Worm (Caenorhabditis elegans) whole organism, early embryonic: Measurements from ENCODE around the gene dmsr-3.
"Not testable (repeated sequence)": the region's sequence is repeated elsewhere in the genome, so short reads cannot be mapped to it uniquely, and the experiment has no call there.

Experiments
- B0310.2 ChIP-seq: sonication (generic microtip); optimal IDR thresholded peaks from 2 replicates; lab custom pipeline; 2016; ENCODE audit warnings: mild to moderate bottlenecking, missing genetic modification characterization, missing compliant biosample characterization
- F13C5.2 ChIP-seq: sonication (generic microtip); optimal IDR thresholded peaks from 2 replicates; lab custom pipeline; 2017; ENCODE audit warnings: mild to moderate bottlenecking, missing genetic modification characterization, inconsistent platforms, missing compliant biosample characterization
- aly-1 ChIP-seq: sonication (generic microtip); optimal IDR thresholded peaks from 2 replicates; lab custom pipeline; 2016; ENCODE audit warnings: missing genetic modification characterization, missing compliant biosample characterization
- ama-1 ChIP-seq: fragments of 150-350 bp; optimal IDR thresholded peaks from 2 replicates; lab custom pipeline; 2014
- ceh-13 ChIP-seq: fragments of 200-800 bp; sonication (Bioruptor generic); optimal IDR thresholded peaks from 2 replicates; lab custom pipeline; 2018; ENCODE audit warnings: mild to moderate bottlenecking, missing genetic modification characterization, missing compliant biosample characterization
- ceh-36 ChIP-seq: sonication (generic microtip); optimal IDR thresholded peaks from 2 replicates; lab custom pipeline; 2016; ENCODE audit warnings: missing genetic modification characterization, inconsistent platforms, missing compliant biosample characterization
- ets-7 ChIP-seq: sonication (generic microtip); optimal IDR thresholded peaks from 2 replicates; lab custom pipeline; 2016; ENCODE audit warnings: missing genotype, missing genetic modification characterization, missing compliant biosample characterization
- flt-1 ChIP-seq: fragments of 200-800 bp; sonication (Bioruptor generic); IDR thresholded peaks from 2 replicates; pipeline ENCODE4 v1.3.6; 2022; ENCODE audit warnings: missing genetic modification characterization, missing compliant biosample characterization
- hmbx-1 ChIP-seq: sonication (generic microtip); optimal IDR thresholded peaks from 2 replicates; lab custom pipeline; 2016; ENCODE audit warnings: mild to moderate bottlenecking, missing genetic modification characterization, missing compliant biosample characterization
- hmg-4 ChIP-seq: fragments of 200-800 bp; sonication (Bioruptor generic); optimal IDR thresholded peaks from 2 replicates; lab custom pipeline; 2018; ENCODE audit warnings: mild to moderate bottlenecking, missing genetic modification characterization, missing compliant biosample characterization
- hnd-1 ChIP-seq: sonication (generic microtip); optimal IDR thresholded peaks from 2 replicates; lab custom pipeline; 2016; ENCODE audit warnings: missing genetic modification characterization, missing compliant biosample characterization
- pes-1 ChIP-seq: fragments of 200-800 bp; sonication (Bioruptor generic); IDR thresholded peaks from 2 replicates; pipeline ENCODE4 v1.3.6; 2022; ENCODE audit warnings: missing genetic modification reagents, missing genetic modification characterization, missing compliant biosample characterization
- scrt-1 ChIP-seq: fragments of 200-800 bp; sonication (Bioruptor generic); IDR thresholded peaks from 2 replicates; pipeline ENCODE4 v1.3.6; 2022; ENCODE audit warnings: missing genetic modification characterization, missing compliant biosample characterization
- sea-1 ChIP-seq: fragments of 200-800 bp; sonication (Bioruptor generic); conservative IDR thresholded peaks from 2 replicates; pipeline ENCODE4 v1.3.6; 2022; ENCODE audit warnings: missing genetic modification characterization, missing compliant biosample characterization
- tbx-11 ChIP-seq: fragments of 200-800 bp; sonication (Bioruptor generic); IDR thresholded peaks from 2 replicates; pipeline ENCODE4 v1.3.6; 2022; ENCODE audit warnings: missing genetic modification characterization, missing compliant biosample characterization
- tbx-37 ChIP-seq: fragments of 200-800 bp; sonication (Bioruptor generic); conservative IDR thresholded peaks from 2 replicates; pipeline ENCODE4 v1.3.6; 2022; ENCODE audit warnings: missing genetic modification reagents, missing genetic modification characterization, missing compliant biosample characterization
- tra-4 ChIP-seq: sonication (generic microtip); optimal IDR thresholded peaks from 2 replicates; lab custom pipeline; 2017; ENCODE audit warnings: missing genetic modification characterization, missing compliant biosample characterization

dmsr-3 gene

DNA sequence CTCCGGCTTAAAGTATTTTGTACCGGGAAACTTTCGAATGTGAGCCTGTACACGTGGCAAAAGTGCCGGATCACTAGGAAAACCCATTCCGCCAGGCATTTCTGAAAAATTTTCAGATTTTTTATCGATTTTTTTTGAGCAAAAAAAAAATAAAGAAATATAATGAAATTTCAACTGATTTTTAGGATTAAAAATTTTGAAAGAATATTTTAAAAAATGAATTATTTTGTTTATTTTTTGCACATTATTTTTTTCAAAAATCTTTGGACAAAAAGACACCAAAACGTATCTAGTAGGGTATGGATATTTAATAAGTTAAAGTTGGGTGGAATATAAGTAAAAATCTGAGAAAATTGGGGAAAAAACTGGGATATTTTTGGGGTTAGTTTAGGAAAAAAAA lies 35.2 kb downstream of the dmsr-3 start, which contains the start of gene mac-1:
TSS of gene mac-1 (minus strand) at position 101 of the 400 bp plus-strand sequence.
- TF ChIP-seq ets-7 (tag; lab: Kevin White, UChicago) (no peak), ama-1 (lab: Kevin White, UChicago) (peak; percentile 29)

DNA sequence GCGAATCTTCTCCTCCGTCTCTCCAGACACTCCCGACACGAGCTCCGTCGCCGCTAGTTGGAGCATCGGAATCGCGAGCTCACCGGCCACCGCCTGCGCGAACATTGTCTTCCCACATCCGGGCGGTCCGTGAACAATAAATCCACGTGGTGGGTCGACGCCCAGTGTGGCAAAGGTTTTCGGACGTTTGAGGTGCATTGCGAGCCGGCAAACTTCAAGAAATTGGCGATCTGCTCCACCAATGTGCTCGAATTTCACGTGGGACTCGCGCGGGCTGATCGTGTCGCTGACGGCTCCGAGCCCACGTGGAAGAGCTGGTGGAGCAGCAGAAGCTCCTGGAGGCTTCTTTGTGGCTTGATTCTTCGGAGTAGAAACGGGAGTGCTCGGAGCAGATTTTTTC lies 39.4 kb downstream of the dmsr-3 start:
- TF ChIP-seq hmbx-1 (tag; lab: Kevin White, UChicago): no peak
- TF ChIP-seq hnd-1 (tag; lab: Kevin White, UChicago): no peak
- no peak for TF ChIP-seq hmg-4 (GFP tag; lab: Kevin White, UChicago)

DNA sequence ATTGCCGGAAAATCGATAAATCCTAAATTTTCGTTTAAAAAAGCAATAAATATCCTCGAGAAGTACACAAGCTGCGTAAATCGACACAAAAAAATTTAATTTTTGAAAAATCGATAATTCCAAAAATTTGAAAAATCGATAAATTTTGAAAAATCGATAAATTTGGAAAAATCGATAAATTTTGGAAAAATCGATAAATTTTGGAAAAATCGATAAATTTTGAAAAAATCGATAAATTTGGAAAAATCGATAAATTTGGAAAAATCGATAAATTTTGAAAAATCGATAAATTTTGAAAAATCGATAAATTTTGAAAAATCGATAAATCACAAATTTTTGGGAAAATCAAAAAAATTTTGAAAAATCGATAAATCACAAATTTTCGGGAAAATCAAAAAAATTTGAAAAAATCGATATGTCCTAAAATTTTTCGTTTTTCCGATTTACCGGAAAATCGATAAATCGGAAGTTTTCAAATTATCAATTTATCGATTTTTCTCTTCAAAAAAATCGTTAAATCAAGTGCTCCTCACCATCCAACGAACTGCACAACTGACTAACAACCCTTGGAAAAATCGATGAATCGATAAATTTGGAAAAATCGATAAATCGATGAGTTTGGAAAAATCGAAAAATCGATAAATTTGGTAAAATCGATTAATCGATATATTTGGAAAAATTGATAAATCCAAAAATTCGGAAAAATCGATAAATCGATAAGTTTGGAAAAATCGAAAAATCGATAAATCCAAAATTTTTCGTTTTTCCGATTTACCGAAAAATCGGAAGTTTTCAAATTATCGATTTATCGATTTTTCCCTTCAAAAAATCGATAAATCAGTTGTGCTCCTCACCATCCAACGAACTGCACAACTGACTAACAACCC lies 40.1 kb downstream of the dmsr-3 start:
- no peak for TF ChIP-seq flt-1 (GFP tag; lab: Robert Waterston, UW)
- no peak for TF ChIP-seq ets-7 (tag; lab: Kevin White, UChicago)
- TF ChIP-seq ama-1 (lab: Kevin White, UChicago): no peak
- no peak for TF ChIP-seq hmbx-1 (tag; lab: Kevin White, UChicago)
- no peak for TF ChIP-seq ceh-36 (tag; lab: Kevin White, UChicago)
- no peak for TF ChIP-seq tbx-11 (GFP tag; lab: Robert Waterston, UW)
- TF ChIP-seq scrt-1 (GFP tag; lab: Robert Waterston, UW): no peak

DNA sequence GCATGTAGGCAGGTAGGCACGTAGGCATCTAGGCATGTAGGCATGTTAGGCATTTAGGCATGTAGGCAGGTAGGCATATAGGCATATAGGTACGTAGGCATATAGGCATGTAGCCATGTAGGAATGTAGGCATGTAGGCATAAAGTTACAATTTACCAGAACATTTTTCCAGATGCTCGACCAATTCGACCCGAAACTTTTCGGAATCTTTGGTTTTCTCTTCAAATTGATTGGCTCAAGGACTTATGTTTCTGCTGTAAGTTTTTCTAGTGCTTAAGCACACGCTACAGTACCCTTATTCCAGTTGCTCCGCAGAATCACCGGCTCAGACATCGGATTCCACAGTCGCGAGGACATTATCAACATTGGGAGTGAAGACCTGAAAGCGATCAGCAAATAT lies 45.8 kb downstream of the dmsr-3 start:
- no peak for TF ChIP-seq tbx-11 (GFP tag; lab: Robert Waterston, UW)
- TF ChIP-seq ceh-13 (GFP tag; lab: Kevin White, UChicago): no peak
- TF ChIP-seq hmg-4 (GFP tag; lab: Kevin White, UChicago): no peak
- no peak for TF ChIP-seq ama-1 (lab: Kevin White, UChicago)
- no peak for TF ChIP-seq ets-7 (tag; lab: Kevin White, UChicago)
- no peak for TF ChIP-seq pes-1

DNA sequence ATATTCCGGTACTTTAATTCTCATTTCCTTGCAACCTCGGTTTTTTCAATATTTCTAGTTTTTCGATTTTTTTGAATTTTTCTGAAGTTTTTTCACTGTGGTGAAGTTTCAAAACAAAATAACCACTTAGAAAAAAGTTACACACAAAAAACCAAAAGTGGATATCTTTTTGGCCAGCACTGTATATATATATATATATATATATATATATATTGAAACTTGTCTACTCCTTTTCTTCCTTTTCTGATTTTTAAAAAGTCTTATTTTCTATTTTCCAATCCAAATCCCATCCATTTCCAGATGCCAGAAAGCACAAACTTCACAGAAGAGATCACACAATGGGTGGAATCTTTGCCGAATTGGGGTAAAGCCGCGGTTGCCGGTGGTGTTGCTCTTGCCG lies 47.0 kb downstream of the dmsr-3 start, which contains the start of gene faxc-2:
TSS of gene faxc-2 (plus strand) at position 301 of the 400 bp plus-strand sequence.
- not testable (repeated sequence) for TF ChIP-seq flt-1 (GFP tag; lab: Robert Waterston, UW); ceh-13 (GFP tag; lab: Kevin White, UChicago); tra-4 (tag; lab: Kevin White, UChicago)

DNA sequence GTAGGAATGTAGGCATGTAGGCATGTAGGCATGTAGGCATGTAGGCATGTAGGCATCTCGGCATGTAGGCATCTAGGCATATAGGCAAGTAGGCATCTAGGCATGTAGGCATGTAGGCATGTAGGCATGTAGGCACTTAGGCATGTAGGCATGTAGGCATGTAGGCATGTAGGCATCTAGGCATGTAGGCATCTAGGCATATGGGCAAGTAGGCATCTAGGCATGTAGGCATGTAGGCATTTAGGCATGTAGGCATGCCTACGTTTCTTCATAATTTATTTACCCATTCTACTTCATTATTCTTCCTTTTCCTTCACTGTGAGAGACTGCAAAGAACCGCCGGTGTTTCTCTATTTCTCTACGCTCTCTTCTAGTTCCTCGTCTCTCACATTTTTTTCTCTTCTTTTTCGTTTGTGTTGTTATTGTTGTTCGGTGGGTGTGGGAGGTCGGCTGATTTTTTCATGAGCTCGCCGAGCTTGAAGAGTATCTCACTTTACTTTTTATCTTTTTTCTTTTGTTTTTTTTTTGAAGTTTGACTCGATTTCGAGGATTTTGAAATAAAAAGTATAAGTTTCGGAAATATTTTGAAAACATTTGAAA lies 51.6 kb downstream of the dmsr-3 start:
- TF ChIP-seq hmg-4 (GFP tag; lab: Kevin White, UChicago) (no peak), ets-7 (tag; lab: Kevin White, UChicago) (no peak), pes-1 (no peak), tbx-11 (GFP tag; lab: Robert Waterston, UW) (no peak), tbx-37 (no peak), aly-1 (tag; lab: Kevin White, UChicago) (no peak), scrt-1 (GFP tag; lab: Robert Waterston, UW) (no peak), sea-1 (GFP tag; lab: Robert Waterston, UW) (no peak), tra-4 (tag; lab: Kevin White, UChicago) (no peak), ceh-13 (GFP tag; lab: Kevin White, UChicago) (no peak), ceh-36 (tag; lab: Kevin White, UChicago) (no peak), B0310.2 (tag; lab: Kevin White, UChicago) (no peak), ama-1 (lab: Kevin White, UChicago) (no peak), flt-1 (GFP tag; lab: Robert Waterston, UW) (no peak), hmbx-1 (tag; lab: Kevin White, UChicago) (no peak), F13C5.2 (tag; lab: Kevin White, UChicago) (no peak), hnd-1 (tag; lab: Kevin White, UChicago) (no peak)

DNA sequence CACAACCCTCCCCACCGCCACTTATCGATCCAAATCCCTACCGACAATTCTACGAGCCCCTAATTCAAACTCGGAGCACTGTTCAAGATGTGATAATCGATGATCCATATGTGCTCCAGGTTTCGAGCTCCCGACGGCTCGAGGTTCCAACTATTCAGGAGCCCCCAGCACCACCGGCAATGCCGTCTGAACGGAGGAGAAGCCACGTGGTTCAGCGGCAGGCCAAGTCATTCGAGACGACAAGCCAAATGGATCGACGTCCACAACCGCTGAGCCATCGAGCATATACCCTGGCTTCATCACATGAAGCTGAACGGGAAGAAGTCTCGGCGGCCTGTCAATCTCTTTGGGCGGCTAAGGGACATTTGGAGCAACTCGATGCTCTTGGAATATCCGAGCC lies 55.4 kb downstream of the dmsr-3 start:
- TF ChIP-seq tra-4 (tag; lab: Kevin White, UChicago): no peak
- no peak for TF ChIP-seq ceh-13 (GFP tag; lab: Kevin White, UChicago)
- no peak for TF ChIP-seq aly-1 (tag; lab: Kevin White, UChicago)
- no peak for TF ChIP-seq hnd-1 (tag; lab: Kevin White, UChicago)
- TF ChIP-seq sea-1 (GFP tag; lab: Robert Waterston, UW): no peak
- TF ChIP-seq flt-1 (GFP tag; lab: Robert Waterston, UW): no peak
- no peak for TF ChIP-seq B0310.2 (tag; lab: Kevin White, UChicago)
- no peak for TF ChIP-seq F13C5.2 (tag; lab: Kevin White, UChicago)
- TF ChIP-seq hmg-4 (GFP tag; lab: Kevin White, UChicago): no peak
- TF ChIP-seq pes-1: no peak
- no peak for TF ChIP-seq ama-1 (lab: Kevin White, UChicago)
- TF ChIP-seq hmbx-1 (tag; lab: Kevin White, UChicago): no peak
- TF ChIP-seq ceh-36 (tag; lab: Kevin White, UChicago): no peak
- no peak for TF ChIP-seq tbx-11 (GFP tag; lab: Robert Waterston, UW)
- no peak for TF ChIP-seq ets-7 (tag; lab: Kevin White, UChicago)
- TF ChIP-seq scrt-1 (GFP tag; lab: Robert Waterston, UW): no peak
